Fruit fly (Drosophila melanogaster): Measurements from ENCODE around the gene Rca1.

dm6 chr2L:6805783-6806182, 46.3 kb upstream of the Rca1 start, which contains the start of gene CG17375:
- TF ChIP-seq woc (GFP tag; optimal IDR thresholded peaks at IDR 0.05) (no peak), HLH106 (tag; optimal IDR thresholded peaks at IDR 0.05) (no peak), psq (GFP tag; optimal IDR thresholded peaks at IDR 0.05) (no peak), OdsH (GFP tag; optimal IDR thresholded peaks at IDR 0.05) (no peak), ey (GFP tag; optimal IDR thresholded peaks at IDR 0.05) (no peak), jim (GFP tag; optimal IDR thresholded peaks at IDR 0.05) (no peak), usp (GFP tag; optimal IDR thresholded peaks at IDR 0.05) (no peak), Dfd (GFP tag; optimal IDR thresholded peaks at IDR 0.05) (no peak), fru (GFP tag; optimal IDR thresholded peaks at IDR 0.05) (no peak), Vsx2 (GFP tag; optimal IDR thresholded peaks at IDR 0.05; ENCODE audit: partially characterized antibody) (no peak), Abd-B (GFP tag; optimal IDR thresholded peaks at IDR 0.05) (no peak), pan (optimal IDR thresholded peaks at IDR 0.05) (no peak)

Data from whole organism, wandering third instar larva.